Worm (Caenorhabditis elegans) whole organism, L2 larva: ENCODE data around the gene pigq-1.

ENCODE experiments used
- F13H6.1 ChIP-seq: sonication (generic microtip); optimal IDR thresholded peaks from 2 replicates; lab custom pipeline; 2016; ENCODE audit warnings: missing genetic modification characterization, missing compliant biosample characterization
- alr-1 ChIP-seq: fragments of 150-350 bp; optimal IDR thresholded peaks from 2 replicates; lab custom pipeline; 2014; ENCODE audit warnings: missing biosample characterization, missing genetic modification characterization
- aly-2 ChIP-seq: fragments of 150-350 bp; optimal IDR thresholded peaks from 2 replicates; lab custom pipeline; 2014; ENCODE audit warnings: missing biosample characterization, missing genetic modification characterization
- egl-27 ChIP-seq: sonication (generic microtip); optimal IDR thresholded peaks from 3 replicates; lab custom pipeline; 2017; ENCODE audit warnings: missing biosample characterization, missing genetic modification reagents, missing genetic modification characterization
- elt-3 ChIP-seq: sonication (generic microtip); optimal IDR thresholded peaks from 2 replicates; lab custom pipeline; 2017; ENCODE audit warnings: missing biosample characterization, missing genetic modification characterization
- lin-39 ChIP-seq: fragments of 150-350 bp; optimal IDR thresholded peaks from 2 replicates; lab custom pipeline; 2014; ENCODE audit warnings: missing biosample characterization, missing genetic modification reagents, missing genetic modification characterization
- mab-5 ChIP-seq: fragments of 150-350 bp; optimal IDR thresholded peaks from 2 replicates; lab custom pipeline; 2014; ENCODE audit warnings: missing biosample characterization, missing genetic modification characterization
- nhr-10 ChIP-seq: sonication (generic microtip); optimal IDR thresholded peaks from 2 replicates; lab custom pipeline; 2017; ENCODE audit warnings: missing biosample characterization, missing genetic modification characterization
- nhr-237 ChIP-seq: fragments of 150-350 bp; optimal IDR thresholded peaks from 2 replicates; lab custom pipeline; 2014; ENCODE audit warnings: missing biosample characterization, missing genetic modification characterization
- nhr-25 ChIP-seq: fragments of 150-350 bp; sonication (generic microtip); optimal IDR thresholded peaks from 3 replicates; lab custom pipeline; 2014; ENCODE audit warnings: missing biosample characterization, missing genetic modification characterization
- skn-1 ChIP-seq: sonication (generic microtip); optimal IDR thresholded peaks from 2 replicates; lab custom pipeline; 2017; ENCODE audit warnings: missing biosample characterization, missing genetic modification characterization
- unc-62 ChIP-seq: fragments of 150-350 bp; optimal IDR thresholded peaks from 2 replicates; lab custom pipeline; 2014; ENCODE audit warnings: missing biosample characterization, missing genetic modification reagents, missing genetic modification characterization
- zag-1 ChIP-seq: fragments of 150-350 bp; optimal IDR thresholded peaks from 2 replicates; lab custom pipeline; 2014; ENCODE audit warnings: missing biosample characterization, missing genetic modification characterization

DNA sequence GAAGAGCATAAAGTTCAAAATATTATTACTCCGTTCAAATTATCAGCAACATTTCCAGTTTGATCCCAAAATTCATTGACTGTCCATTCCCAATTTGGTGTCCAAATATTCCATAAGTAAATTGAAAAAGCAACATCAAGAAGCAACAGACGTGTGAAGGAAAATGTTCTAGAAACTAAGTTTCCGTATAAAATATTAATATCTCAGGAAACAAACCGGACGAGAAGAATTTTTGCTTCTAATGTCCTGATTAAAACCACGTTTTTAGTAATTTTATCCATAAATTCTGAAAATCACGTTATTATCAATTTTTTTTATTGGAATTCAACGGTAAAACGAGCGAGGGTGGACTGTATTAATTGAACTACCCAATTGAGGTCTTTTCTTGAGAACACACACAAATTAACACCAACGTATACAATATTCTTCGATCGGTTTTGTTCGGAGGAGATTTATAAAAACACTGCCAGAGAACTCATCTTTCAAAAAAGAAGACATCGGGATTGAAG is at the start of gene pigq-1:
- no peak for TF ChIP-seq egl-27
- TF ChIP-seq elt-3 (tag; lab: Kevin White, UChicago): no peak
- no peak for TF ChIP-seq aly-2
- TF ChIP-seq alr-1: no peak
- no peak for TF ChIP-seq zag-1 (tag; lab: Kevin White, UChicago)
- peak; percentile 5 for TF ChIP-seq F13H6.1 (tag; lab: Kevin White, UChicago)
- TF ChIP-seq skn-1: no peak
- TF ChIP-seq lin-39 (tag; lab: Kevin White, UChicago): no peak
- no peak for TF ChIP-seq mab-5
- peak; percentile 46 for TF ChIP-seq nhr-25 (tag; lab: Kevin White, UChicago)
- no peak for TF ChIP-seq unc-62 (GFP tag; lab: Kevin White, UChicago)
- no peak for TF ChIP-seq nhr-10
- TF ChIP-seq nhr-237 (tag; lab: Kevin White, UChicago): no peak
